Worm (Caenorhabditis elegans) whole organism, L4 larva: ENCODE measurements around the gene cpt-1.

Source experiments
- ZK546.5 ChIP-seq, 2 experiments: sonication (generic microtip); optimal IDR thresholded peaks; 2 replicates each; lab custom pipeline; 2017; ENCODE audit warnings: missing biosample characterization in 2 of 2, missing genetic modification characterization in 2 of 2
- ama-1 ChIP-seq: fragments of 150-350 bp; optimal IDR thresholded peaks from 2 replicates; lab custom pipeline; 2014; ENCODE audit warnings: inconsistent platforms, mixed read lengths
- attf-4 ChIP-seq: sonication (generic microtip); optimal IDR thresholded peaks from 3 replicates; lab custom pipeline; 2017; ENCODE audit warnings: missing biosample characterization, missing genetic modification characterization
- lin-13 ChIP-seq: fragments of 150-350 bp; optimal IDR thresholded peaks from 2 replicates; lab custom pipeline; 2014; ENCODE audit warnings: missing biosample characterization, missing genetic modification reagents, missing genetic modification characterization
- lin-15B ChIP-seq: fragments of 150-350 bp; sonication (generic microtip); optimal IDR thresholded peaks from 3 replicates; lab custom pipeline; 2014; ENCODE audit warnings: missing biosample characterization, missing genetic modification characterization
- lir-3 ChIP-seq: sonication (generic microtip); optimal IDR thresholded peaks from 2 replicates; lab custom pipeline; 2016; ENCODE audit warnings: mild to moderate bottlenecking, missing genetic modification characterization, missing compliant biosample characterization
- nhr-48 ChIP-seq: sonication (generic microtip); optimal IDR thresholded peaks from 2 replicates; lab custom pipeline; 2016; ENCODE audit warnings: mild to moderate bottlenecking, missing genetic modification characterization, missing compliant biosample characterization
- pqm-1 ChIP-seq: sonication (generic microtip); optimal IDR thresholded peaks from 2 replicates; lab custom pipeline; 2017; ENCODE audit warnings: missing biosample characterization, missing genetic modification characterization
- skn-1 ChIP-seq: fragments of 150-350 bp; optimal IDR thresholded peaks from 2 replicates; lab custom pipeline; 2014; ENCODE audit warnings: missing biosample characterization, missing genetic modification characterization
- unc-62 ChIP-seq, 3 experiments: fragments of 150-350 bp in 1 of 3; sonication (generic microtip); optimal IDR thresholded peaks in 2 of 3; peaks in 1 of 3; 1 replicate in 1 of 3; 2 replicates in 2 of 3; lab custom pipeline; 2014 to 2017; ENCODE audit warnings: missing biosample characterization in 3 of 3, missing genetic modification characterization in 3 of 3, missing genetic modification reagents in 3 of 3, missing genotype in 1 of 3

- TF ChIP-seq ama-1 (lab: Kevin White, UChicago) (no peak), skn-1 (tag; lab: Kevin White, UChicago) (no peak), ZK546.5 (tag; optimal IDR thresholded peaks at IDR 0.05; lab: Kevin White, UChicago) (no peak), lin-15B (tag; lab: Kevin White, UChicago) (no peak), unc-62 (GFP tag; optimal IDR thresholded peaks at IDR 0.05 in 1 of 2; lab: Kevin White, UChicago) (no peak), unc-62 (tag; optimal IDR thresholded peaks at IDR 0.05; lab: Kevin White, UChicago) (no peak), pqm-1 (tag; lab: Kevin White, UChicago) (no peak), nhr-48 (no peak), lir-3 (no peak), lin-13 (GFP tag; lab: Kevin White, UChicago) (no peak), attf-4 (no peak)
Observed at ce11 chrII:12796040-12796502, at the start of gene cpt-1.
